Fruit fly (Drosophila melanogaster) whole organism, embryonic: ENCODE measurements around the gene CG14339.
A peak's percentile ranks its signal among the peaks of the same experiment; 100 is the strongest.

ENCODE experiments used
- Abd-B ChIP-seq: fragments of 200-800 bp; sonication (Bioruptor generic); optimal IDR thresholded peaks from 2 replicates; lab custom pipeline; 2018; ENCODE audit warnings: missing biosample characterization, mild to moderate bottlenecking, missing genetic modification characterization, moderate library complexity
- Antp ChIP-seq: fragments of 200-800 bp; sonication (Bioruptor generic); optimal IDR thresholded peaks from 3 replicates; lab custom pipeline; 2016; ENCODE audit warnings: missing biosample characterization, missing genetic modification characterization
- B-H2 ChIP-seq: fragments of 200-800 bp; sonication (Bioruptor generic); optimal IDR thresholded peaks from 2 replicates; lab custom pipeline; 2018; ENCODE audit warnings: missing biosample characterization, mild to moderate bottlenecking, missing genetic modification characterization
- BEAF-32 ChIP-seq: fragments of 200-800 bp; sonication (Bioruptor generic); optimal IDR thresholded peaks from 3 replicates; lab custom pipeline; 2017; ENCODE audit warnings: missing biosample characterization, missing genetic modification characterization, mild to moderate bottlenecking, moderate library complexity, missing genetic modification reagents
- CG10209 ChIP-seq: fragments of 200-800 bp; sonication (Bioruptor generic); optimal IDR thresholded peaks from 3 replicates; lab custom pipeline; 2017; ENCODE audit warnings: missing biosample characterization, mild to moderate bottlenecking, missing genetic modification characterization, missing genetic modification reagents
- CG10654 ChIP-seq: fragments of 200-800 bp; sonication (Bioruptor generic); optimal IDR thresholded peaks from 2 replicates; lab custom pipeline; 2016; ENCODE audit warnings: missing biosample characterization, missing genetic modification characterization
- CG12659 ChIP-seq: fragments of 200-800 bp; sonication (Bioruptor generic); optimal IDR thresholded peaks from 3 replicates; lab custom pipeline; 2017; ENCODE audit warnings: mild to moderate bottlenecking, missing biosample characterization, missing genetic modification reagents, missing genetic modification characterization
- CG18599 ChIP-seq: fragments of 200-800 bp; sonication (Bioruptor generic); optimal IDR thresholded peaks from 3 replicates; lab custom pipeline; 2017; ENCODE audit warnings: missing biosample characterization, missing genetic modification characterization, mild to moderate bottlenecking, moderate library complexity, missing genetic modification reagents
- CG2120 ChIP-seq: fragments of 200-800 bp; sonication (Bioruptor generic); optimal IDR thresholded peaks from 3 replicates; lab custom pipeline; 2016; ENCODE audit warnings: missing biosample characterization, missing genetic modification characterization
- CG30431 ChIP-seq: fragments of 200-800 bp; sonication (Bioruptor generic); optimal IDR thresholded peaks from 2 replicates; lab custom pipeline; 2017; ENCODE audit warnings: missing biosample characterization, missing genetic modification characterization
- CG32532 ChIP-seq: fragments of 200-800 bp; sonication (Bioruptor generic); IDR thresholded peaks from 2 replicates; pipeline ENCODE4 v1.3.6; 2022; ENCODE audit warnings: missing biosample characterization, missing genetic modification characterization
- CG34224 ChIP-seq: fragments of 200-800 bp; sonication (Bioruptor generic); IDR thresholded peaks from 3 replicates; pipeline ENCODE4 v1.3.6; 2022; ENCODE audit warnings: missing biosample characterization, missing genetic modification characterization; ENCODE audit not compliant: partially characterized antibody
- CG34376 ChIP-seq: fragments of 200-800 bp; sonication (Bioruptor generic); optimal IDR thresholded peaks from 2 replicates; lab custom pipeline; 2018; ENCODE audit warnings: missing biosample characterization, mild to moderate bottlenecking, missing genetic modification characterization
- CG5245 ChIP-seq: fragments of 200-800 bp; sonication (Bioruptor generic); optimal IDR thresholded peaks from 3 replicates; lab custom pipeline; 2016; ENCODE audit warnings: missing biosample characterization, missing genetic modification characterization
- CG6175 ChIP-seq: fragments of 200-800 bp; sonication (Bioruptor generic); IDR thresholded peaks from 3 replicates; pipeline ENCODE4 v1.3.6; 2022; ENCODE audit warnings: missing biosample characterization, missing genetic modification characterization
- CG6272 ChIP-seq: fragments of 200-800 bp; sonication (Bioruptor generic); IDR thresholded peaks from 2 replicates; pipeline ENCODE4 v1.3.6; 2022; ENCODE audit warnings: missing biosample characterization, missing genetic modification characterization
- CG7963 ChIP-seq: fragments of 200-800 bp; sonication (Bioruptor generic); IDR thresholded peaks from 3 replicates; pipeline ENCODE4 v1.3.6; 2022; ENCODE audit warnings: missing biosample characterization, missing genetic modification characterization; ENCODE audit not compliant: partially characterized antibody
- CG7987 ChIP-seq: fragments of 200-800 bp; sonication (Bioruptor generic); optimal IDR thresholded peaks from 2 replicates; lab custom pipeline; 2018; ENCODE audit warnings: missing biosample characterization, mild to moderate bottlenecking, missing genetic modification characterization, moderate library complexity
- CG8290 ChIP-seq, 3 experiments: fragments of 200-800 bp; sonication (Bioruptor generic); optimal IDR thresholded peaks; 2 replicates each; lab custom pipeline; 2016 to 2019; ENCODE audit warnings: missing biosample characterization in 3 of 3, missing genetic modification characterization in 3 of 3, mild to moderate bottlenecking in 2 of 3, moderate library complexity in 1 of 3
- CG8924 ChIP-seq: fragments of 200-800 bp; optimal IDR thresholded peaks from 3 replicates; lab custom pipeline; 2019; ENCODE audit warnings: missing biosample characterization, mild to moderate bottlenecking, missing genetic modification characterization, moderate library complexity
- CG9876 ChIP-seq: fragments of 200-800 bp; sonication (Bioruptor generic); optimal IDR thresholded peaks from 2 replicates; lab custom pipeline; 2016; ENCODE audit warnings: missing biosample characterization, missing genetic modification characterization
- CG9932 ChIP-seq: fragments of 200-800 bp; sonication (Bioruptor generic); IDR thresholded peaks from 2 replicates; pipeline ENCODE4 v1.3.6; 2022; ENCODE audit warnings: missing biosample characterization, missing genetic modification characterization
- CTCF ChIP-seq: fragments of 200-800 bp; sonication (Bioruptor generic); optimal IDR thresholded peaks from 2 replicates; lab custom pipeline; 2017; ENCODE audit warnings: missing biosample characterization, mild to moderate bottlenecking, missing genetic modification characterization, moderate library complexity
- Dad ChIP-seq: fragments of 200-800 bp; sonication (Bioruptor generic); optimal IDR thresholded peaks from 3 replicates; lab custom pipeline; 2016; ENCODE audit warnings: missing biosample characterization, missing genetic modification characterization
- Dip3 ChIP-seq: fragments of 200-800 bp; sonication (Bioruptor generic); optimal IDR thresholded peaks from 3 replicates; lab custom pipeline; 2016; ENCODE audit warnings: missing biosample characterization, missing genetic modification characterization
- Dref ChIP-seq: fragments of 200-800 bp; sonication (Bioruptor generic); IDR thresholded peaks from 2 replicates; pipeline ENCODE4 v1.3.6; 2022; ENCODE audit warnings: missing biosample characterization, missing genetic modification characterization
- E2f2 ChIP-seq: fragments of 200-800 bp; sonication (Bioruptor generic); IDR thresholded peaks from 2 replicates; pipeline ENCODE4 v1.3.6; 2022; ENCODE audit warnings: missing biosample characterization, missing genetic modification characterization
- Fer1 ChIP-seq: fragments of 200-800 bp; sonication (Bioruptor generic); optimal IDR thresholded peaks from 2 replicates; lab custom pipeline; 2017; ENCODE audit warnings: missing biosample characterization, mild to moderate bottlenecking, missing genetic modification characterization
- H2.0 ChIP-seq: fragments of 200-800 bp; sonication (Bioruptor generic); IDR thresholded peaks from 2 replicates; pipeline ENCODE4 v1.3.6; 2022; ENCODE audit warnings: missing biosample characterization, missing genetic modification characterization
- Hr51 ChIP-seq, 2 experiments: fragments of 200-800 bp; sonication (Bioruptor generic); optimal IDR thresholded peaks; 2 replicates in 1 of 2; 3 replicates in 1 of 2; lab custom pipeline; 2016 to 2018; ENCODE audit warnings: missing biosample characterization in 2 of 2, missing genetic modification characterization in 2 of 2, mild to moderate bottlenecking in 1 of 2, moderate library complexity in 1 of 2
- Hsf ChIP-seq: fragments of 200-800 bp; sonication (Bioruptor generic); optimal IDR thresholded peaks from 3 replicates; lab custom pipeline; 2016; ENCODE audit warnings: missing biosample characterization, missing genetic modification characterization
- Rfx ChIP-seq: fragments of 200-800 bp; sonication (Bioruptor generic); IDR thresholded peaks from 2 replicates; pipeline ENCODE4 v1.3.6; 2022; ENCODE audit warnings: missing biosample characterization, missing genetic modification characterization
- Tbp ChIP-seq: fragments of >200 bp; optimal IDR thresholded peaks from 2 replicates; lab custom pipeline; 2018; ENCODE audit warnings: missing biosample characterization, missing genetic modification characterization
- amos ChIP-seq: fragments of 200-800 bp; sonication (Bioruptor generic); IDR thresholded peaks from 2 replicates; pipeline ENCODE4 v1.3.6; 2022; ENCODE audit warnings: missing biosample characterization, missing genetic modification characterization; ENCODE audit not compliant: partially characterized antibody
- ap ChIP-seq: fragments of 200-800 bp; sonication (Bioruptor generic); IDR thresholded peaks from 2 replicates; pipeline ENCODE4 v1.3.6; 2022; ENCODE audit warnings: missing biosample characterization, missing genetic modification characterization
- cg ChIP-seq: fragments of 200-800 bp; sonication (Bioruptor generic); optimal IDR thresholded peaks from 3 replicates; lab custom pipeline; 2019; ENCODE audit warnings: missing biosample characterization, mild to moderate bottlenecking, missing genetic modification characterization, moderate library complexity
- chinmo ChIP-seq: fragments of 200-800 bp; sonication (Bioruptor generic); IDR thresholded peaks from 4 replicates; pipeline ENCODE4 v1.3.6; 2022; ENCODE audit warnings: missing biosample characterization, missing genetic modification characterization; ENCODE audit not compliant: partially characterized antibody
- ems ChIP-seq: fragments of 200-800 bp; sonication (Bioruptor generic); optimal IDR thresholded peaks from 3 replicates; lab custom pipeline; 2016; ENCODE audit warnings: missing biosample characterization, missing genetic modification characterization
- jing ChIP-seq: fragments of 200-800 bp; sonication (Bioruptor generic); optimal IDR thresholded peaks from 2 replicates; lab custom pipeline; 2018; ENCODE audit warnings: missing biosample characterization, mild to moderate bottlenecking, missing genetic modification characterization
- kni ChIP-seq: fragments of 200-800 bp; sonication (Bioruptor generic); optimal IDR thresholded peaks from 3 replicates; lab custom pipeline; 2017; ENCODE audit warnings: mild to moderate bottlenecking, missing biosample characterization, missing genetic modification reagents, missing genetic modification characterization
- lab ChIP-seq: fragments of 200-800 bp; sonication (Bioruptor generic); optimal IDR thresholded peaks from 3 replicates; lab custom pipeline; 2017; ENCODE audit warnings: missing biosample characterization, missing genetic modification characterization, mild to moderate bottlenecking, moderate library complexity, missing genetic modification reagents
- nmo ChIP-seq: fragments of 200-800 bp; sonication (Bioruptor generic); optimal IDR thresholded peaks from 2 replicates; lab custom pipeline; 2018; ENCODE audit warnings: missing biosample characterization, mild to moderate bottlenecking, missing genetic modification characterization, moderate library complexity
- onecut ChIP-seq: fragments of 200-800 bp; sonication (Bioruptor generic); IDR thresholded peaks from 2 replicates; pipeline ENCODE4 v1.3.6; 2022; ENCODE audit warnings: missing biosample characterization, missing genetic modification characterization
- row ChIP-seq: fragments of 200-800 bp; sonication (Bioruptor generic); IDR thresholded peaks from 3 replicates; pipeline ENCODE4 v1.3.6; 2022; ENCODE audit warnings: missing biosample characterization, missing genetic modification characterization
- slp2 ChIP-seq: fragments of 200-800 bp; sonication (Bioruptor generic); optimal IDR thresholded peaks from 2 replicates; lab custom pipeline; 2016; ENCODE audit warnings: missing biosample characterization, missing genetic modification characterization
- sob ChIP-seq: fragments of 200-800 bp; sonication (Bioruptor generic); IDR thresholded peaks from 2 replicates; pipeline ENCODE4 v1.3.6; 2022; ENCODE audit warnings: missing biosample characterization, missing genetic modification characterization
- sqz ChIP-seq: fragments of 200-800 bp; sonication (Bioruptor generic); optimal IDR thresholded peaks from 3 replicates; lab custom pipeline; 2018; ENCODE audit warnings: missing biosample characterization, mild to moderate bottlenecking, missing genetic modification characterization
- stwl ChIP-seq: fragments of 200-800 bp; sonication (Bioruptor generic); optimal IDR thresholded peaks from 3 replicates; lab custom pipeline; 2018; ENCODE audit warnings: missing biosample characterization, mild to moderate bottlenecking, missing genetic modification characterization, moderate library complexity
- toy ChIP-seq: fragments of 200-800 bp; sonication (Bioruptor generic); IDR thresholded peaks from 2 replicates; pipeline ENCODE4 v1.3.6; 2022; ENCODE audit warnings: missing biosample characterization, missing genetic modification characterization

CG14339 gene

dm6 chr2L:1142730-1143281, 34.5 kb downstream of the CG14339 start, which contains the start of gene MFS3 (continued):
- TF ChIP-seq Rfx (GFP tag; lab: Robert Waterston, UW) (peak; percentile 26; the same call in 1 of the 2 replicates), BEAF-32 (GFP tag; lab: Kevin White, UChicago) (peak; percentile 22), Hsf (GFP tag; lab: Kevin White, UChicago) (peak; percentile 28), toy (GFP tag; lab: Robert Waterston, UW) (peak; percentile 41; the same call in 1 of the 2 replicates), sqz (GFP tag; lab: Kevin White, UChicago) (peak; percentile 96), CG32532 (GFP tag; lab: Robert Waterston, UW) (peak; percentile 13; the same call in 1 of the 2 replicates), CG9876 (GFP tag; lab: Kevin White, UChicago) (no peak), B-H2 (GFP tag; lab: Kevin White, UChicago) (peak; percentile 14), CTCF (GFP tag; lab: Kevin White, UChicago) (peak; percentile 82), jing (GFP tag; lab: Kevin White, UChicago) (no peak), CG5245 (no peak), CG10654 (no peak), Tbp (no peak), ems (GFP tag; lab: Kevin White, UChicago) (no peak), Dip3 (GFP tag; lab: Kevin White, UChicago) (peak; percentile 0), ap (GFP tag; lab: Robert Waterston, UW) (no peak), CG8290 (GFP tag; optimal IDR thresholded peaks at IDR 0.05; lab: Kevin White, UChicago) (no peak), CG8290 (tag; optimal IDR thresholded peaks at IDR 0.05; lab: Kevin White, UChicago) (peak in 1 of 2 experiments; percentile 67), Dref (GFP tag; lab: Robert Waterston, UW) (0 out of 2 replicates have a peak, but pooled peaks have one; percentile 29), Fer1 (GFP tag; lab: Kevin White, UChicago) (peak; percentile 62), CG7987 (GFP tag; lab: Kevin White, UChicago) (peak; percentile 41), CG6272 (GFP tag; lab: Robert Waterston, UW) (peak; percentile 6; the same call in 1 of the 2 replicates), E2f2 (peak; percentile 76), CG9932 (no peak), CG30431 (GFP tag; lab: Kevin White, UChicago) (no peak), amos (GFP tag; lab: Robert Waterston, UW) (0 out of 2 replicates have a peak, but pooled peaks have one; percentile 11), H2.0 (GFP tag; lab: Robert Waterston, UW) (no peak), row (GFP tag; lab: Robert Waterston, UW) (peak; percentile 19; the same call in 1 of the 3 replicates), CG34224 (GFP tag; lab: Robert Waterston, UW) (no peak), stwl (peak; percentile 54), sob (GFP tag; lab: Robert Waterston, UW) (0 out of 2 replicates have a peak, but pooled peaks have one; percentile 26), Hr51 (GFP tag; optimal IDR thresholded peaks at IDR 0.05; lab: Kevin White, UChicago) (peak in 1 of 2 experiments; percentile 21), slp2 (no peak), CG10209 (no peak), kni (GFP tag; lab: Kevin White, UChicago) (peak; percentile 80), Dad (GFP tag; lab: Kevin White, UChicago) (no peak), lab (GFP tag; lab: Kevin White, UChicago) (peak; percentile 64), chinmo (GFP tag; lab: Robert Waterston, UW) (peak; percentile 95), CG34376 (peak; percentile 24), CG12659 (GFP tag; lab: Kevin White, UChicago) (peak; percentile 33), CG7963 (GFP tag; lab: Robert Waterston, UW) (no peak), Antp (GFP tag; lab: Kevin White, UChicago) (no peak), CG2120 (GFP tag; lab: Kevin White, UChicago) (peak; percentile 18), CG6175 (GFP tag; lab: Robert Waterston, UW) (peak; percentile 88; the same call in 2 of the 3 replicates), nmo (peak; percentile 7), Abd-B (GFP tag; lab: Kevin White, UChicago) (peak; percentile 27), CG18599 (GFP tag; lab: Kevin White, UChicago) (peak; percentile 46), CG8924 (tag; lab: Kevin White, UChicago) (no peak), cg (GFP tag; lab: Kevin White, UChicago) (peak; percentile 81), onecut (GFP tag; lab: Robert Waterston, UW) (peak; percentile 44)
